Fruit fly (Drosophila melanogaster) whole organism, prepupa: ENCODE measurements around the gene CG6873.

ENCODE experiments used
- Blimp-1 ChIP-seq: fragments of 200-800 bp; sonication (Bioruptor generic); optimal IDR thresholded peaks from 3 replicates; lab custom pipeline; 2017; ENCODE audit warnings: missing biosample characterization, missing genetic modification characterization, mild to moderate bottlenecking, moderate library complexity, missing genetic modification reagents
- CG10631 ChIP-seq: fragments of 200-800 bp; sonication (Bioruptor generic); optimal IDR thresholded peaks from 2 replicates; lab custom pipeline; 2016; ENCODE audit warnings: missing biosample characterization, missing genetic modification characterization
- CG10669 ChIP-seq: fragments of 200-800 bp; sonication (Bioruptor generic); optimal IDR thresholded peaks from 3 replicates; lab custom pipeline; 2018; ENCODE audit warnings: missing biosample characterization, mild to moderate bottlenecking, missing genetic modification characterization, moderate library complexity
- CG11294 ChIP-seq: fragments of 200-800 bp; sonication (Bioruptor generic); IDR thresholded peaks from 2 replicates; pipeline ENCODE4 v1.3.6; 2022; ENCODE audit warnings: missing biosample characterization, missing genetic modification characterization
- CG15336 ChIP-seq: fragments of 200-800 bp; sonication (Bioruptor generic); IDR thresholded peaks from 2 replicates; pipeline ENCODE4 v1.3.6; 2022; ENCODE audit warnings: missing biosample characterization, missing genetic modification characterization
- CG1621 ChIP-seq: fragments of 200-800 bp; sonication (Bioruptor generic); optimal IDR thresholded peaks from 3 replicates; lab custom pipeline; 2018; ENCODE audit warnings: missing biosample characterization, mild to moderate bottlenecking, missing genetic modification characterization
- CG16779 ChIP-seq: fragments of 200-800 bp; sonication (Bioruptor generic); optimal IDR thresholded peaks from 3 replicates; lab custom pipeline; 2017; ENCODE audit warnings: missing biosample characterization, mild to moderate bottlenecking, missing genetic modification characterization
- CG32006 ChIP-seq: fragments of 200-800 bp; sonication (Bioruptor generic); optimal IDR thresholded peaks from 3 replicates; lab custom pipeline; 2017; ENCODE audit warnings: missing biosample characterization, mild to moderate bottlenecking, missing genetic modification characterization
- CG4318 ChIP-seq: fragments of 200-800 bp; sonication (Bioruptor generic); optimal IDR thresholded peaks from 3 replicates; lab custom pipeline; 2017; ENCODE audit warnings: missing biosample characterization, mild to moderate bottlenecking, missing genetic modification characterization
- CG6163 ChIP-seq: fragments of 200-800 bp; sonication (Bioruptor generic); IDR thresholded peaks from 3 replicates; pipeline ENCODE4 v1.3.6; 2022; ENCODE audit warnings: missing biosample characterization, missing genetic modification characterization
- CG6276 ChIP-seq: fragments of 200-800 bp; sonication (Bioruptor generic); optimal IDR thresholded peaks from 2 replicates; lab custom pipeline; 2017; ENCODE audit warnings: missing biosample characterization, mild to moderate bottlenecking, missing genetic modification characterization
- CG6792 ChIP-seq: fragments of 200-800 bp; sonication (Bioruptor generic); optimal IDR thresholded peaks from 3 replicates; lab custom pipeline; 2016; ENCODE audit warnings: missing biosample characterization, missing genetic modification characterization
- CG6808 ChIP-seq: fragments of 200-800 bp; sonication (Bioruptor generic); optimal IDR thresholded peaks from 3 replicates; lab custom pipeline; 2017; ENCODE audit warnings: missing biosample characterization, missing genetic modification characterization, mild to moderate bottlenecking, moderate library complexity, missing genetic modification reagents
- CG7368 ChIP-seq: fragments of 200-800 bp; sonication (Bioruptor generic); optimal IDR thresholded peaks from 3 replicates; lab custom pipeline; 2016; ENCODE audit warnings: missing biosample characterization, missing genetic modification characterization
- CG8632 ChIP-seq: fragments of 200-800 bp; sonication (Bioruptor generic); optimal IDR thresholded peaks from 3 replicates; lab custom pipeline; 2016; ENCODE audit warnings: missing biosample characterization, missing genetic modification characterization
- CG9139 ChIP-seq: fragments of 200-800 bp; sonication (Bioruptor generic); optimal IDR thresholded peaks from 3 replicates; lab custom pipeline; 2017; ENCODE audit warnings: missing biosample characterization, mild to moderate bottlenecking, missing genetic modification characterization
- Eip78C ChIP-seq: fragments of 200-800 bp; sonication (Bioruptor generic); peaks from one replicate; lab custom pipeline; 2016; ENCODE audit warnings: missing biosample characterization, missing genetic modification characterization
- Eip93F ChIP-seq: fragments of 200-800 bp; sonication (Bioruptor generic); optimal IDR thresholded peaks from 2 replicates; lab custom pipeline; 2016; ENCODE audit warnings: missing biosample characterization, mild to moderate bottlenecking, missing genetic modification characterization
- Gug ChIP-seq: fragments of 200-800 bp; sonication (Bioruptor generic); IDR thresholded peaks from 2 replicates; pipeline ENCODE4 v1.3.6; 2022; ENCODE audit warnings: missing biosample characterization, missing genetic modification characterization
- Hr38 ChIP-seq: sonication (Bioruptor generic); optimal IDR thresholded peaks from 2 replicates; lab custom pipeline; 2016; ENCODE audit warnings: missing biosample characterization, missing genetic modification characterization
- Met ChIP-seq: fragments of 200-800 bp; sonication (Bioruptor generic); optimal IDR thresholded peaks from 3 replicates; lab custom pipeline; 2016; ENCODE audit warnings: missing biosample characterization, missing genetic modification characterization
- Sox15 ChIP-seq: fragments of 200-800 bp; sonication (Bioruptor generic); optimal IDR thresholded peaks from 3 replicates; lab custom pipeline; 2016; ENCODE audit warnings: missing biosample characterization, missing genetic modification characterization
- acj6 ChIP-seq: fragments of 200-800 bp; sonication (Bioruptor generic); optimal IDR thresholded peaks from 3 replicates; lab custom pipeline; 2016; ENCODE audit warnings: missing biosample characterization, missing genetic modification characterization
- dac ChIP-seq: fragments of 200-800 bp; sonication (Bioruptor generic); optimal IDR thresholded peaks from 2 replicates; lab custom pipeline; 2017; ENCODE audit warnings: missing biosample characterization, mild to moderate bottlenecking, missing genetic modification characterization
- esn ChIP-seq: fragments of 200-800 bp; sonication (Bioruptor generic); optimal IDR thresholded peaks from 2 replicates; lab custom pipeline; 2016; ENCODE audit warnings: missing biosample characterization, mild to moderate bottlenecking, missing genetic modification characterization, moderate library complexity
- fd59A ChIP-seq: fragments of 200-800 bp; sonication (Bioruptor generic); optimal IDR thresholded peaks from 2 replicates; lab custom pipeline; 2017; ENCODE audit warnings: missing biosample characterization, mild to moderate bottlenecking, missing genetic modification characterization, missing genetic modification reagents
- net ChIP-seq: fragments of 200-800 bp; sonication (Bioruptor generic); optimal IDR thresholded peaks from 3 replicates; lab custom pipeline; 2016; ENCODE audit warnings: missing biosample characterization, missing genetic modification characterization
- pdm3 ChIP-seq: fragments of 200-800 bp; sonication (Bioruptor generic); optimal IDR thresholded peaks from 3 replicates; lab custom pipeline; 2016; ENCODE audit warnings: missing biosample characterization, missing genetic modification characterization
- salr ChIP-seq, 2 experiments: fragments of 200-800 bp; sonication (Bioruptor generic); optimal IDR thresholded peaks; 3 replicates each; lab custom pipeline; 2016 to 2018; ENCODE audit warnings: missing biosample characterization in 2 of 2, missing genetic modification characterization in 2 of 2, mild to moderate bottlenecking in 1 of 2
- spab ChIP-seq: fragments of 200-800 bp; sonication (Bioruptor generic); optimal IDR thresholded peaks from 2 replicates; lab custom pipeline; 2017; ENCODE audit warnings: missing biosample characterization, mild to moderate bottlenecking, missing genetic modification characterization, missing genetic modification reagents
- ss ChIP-seq, 2 experiments: fragments of 200-800 bp; sonication (Bioruptor generic); optimal IDR thresholded peaks; 2 replicates in 1 of 2; 3 replicates in 1 of 2; lab custom pipeline; 2017 to 2018; ENCODE audit warnings: mild to moderate bottlenecking in 2 of 2, missing biosample characterization in 2 of 2, missing genetic modification characterization in 2 of 2, moderate library complexity in 1 of 2
- svp ChIP-seq: fragments of 200-800 bp; sonication (Bioruptor generic); peaks from one replicate; lab custom pipeline; 2016; ENCODE audit warnings: missing biosample characterization, missing genetic modification characterization
- topi ChIP-seq: fragments of 200-800 bp; sonication (Bioruptor generic); optimal IDR thresholded peaks from 3 replicates; lab custom pipeline; 2016; ENCODE audit warnings: missing biosample characterization, missing genetic modification characterization
- vri ChIP-seq: fragments of 200-800 bp; sonication (Bioruptor generic); optimal IDR thresholded peaks from 3 replicates; lab custom pipeline; 2016; ENCODE audit warnings: missing biosample characterization, mild to moderate bottlenecking, missing genetic modification characterization

The CG6873 gene

dm6 chrX:18725572-18725971 is 14.1 kb downstream of the CG6873 start, which contains the start of gene CG42302:
Gene CG42302 (minus strand): TSS chrX:18725672.
- TF ChIP-seq CG8632 (GFP tag; lab: Kevin White, UChicago), result no peak
- TF ChIP-seq CG6808 (GFP tag; lab: Kevin White, UChicago), result no peak
- TF ChIP-seq CG9139, result no peak
- no peak for TF ChIP-seq net (GFP tag; lab: Kevin White, UChicago)
- no peak for TF ChIP-seq topi (GFP tag; lab: Kevin White, UChicago)
- TF ChIP-seq CG10669 (GFP tag; lab: Kevin White, UChicago), result no peak
- TF ChIP-seq Blimp-1 (GFP tag; lab: Kevin White, UChicago), result no peak
- no peak for TF ChIP-seq CG6276 (GFP tag; lab: Kevin White, UChicago)
- TF ChIP-seq CG15336 (GFP tag; lab: Robert Waterston, UW), result no peak
- TF ChIP-seq CG6792 (GFP tag; lab: Kevin White, UChicago), result no peak

- TF ChIP-seq Met (GFP tag; lab: Kevin White, UChicago) (no peak), salr (GFP tag; optimal IDR thresholded peaks at IDR 0.05; lab: Kevin White, UChicago) (no peak), CG7368 (GFP tag; lab: Kevin White, UChicago) (no peak), vri (GFP tag; lab: Kevin White, UChicago) (no peak), svp (GFP tag; lab: Kevin White, UChicago) (no peak), CG16779 (tag; lab: Kevin White, UChicago) (no peak), CG10669 (GFP tag; lab: Kevin White, UChicago) (no peak), acj6 (GFP tag; lab: Kevin White, UChicago) (no peak), fd59A (GFP tag; lab: Kevin White, UChicago) (no peak), Eip93F (GFP tag; lab: Kevin White, UChicago) (no peak), Sox15 (GFP tag; lab: Kevin White, UChicago) (no peak), CG32006 (GFP tag; lab: Kevin White, UChicago) (no peak), CG4318 (GFP tag; lab: Kevin White, UChicago) (no peak), Gug (no peak), CG6276 (GFP tag; lab: Kevin White, UChicago) (no peak)
These were observed 30.1 kb downstream of the CG6873 start, which contains the start of gene Cyp308a1 for dm6 chrX:18709565-18709964. Gene Cyp308a1 (plus strand): TSS chrX:18709865.

dm6 chrX:18703875-18704274 is 35.8 kb downstream of the CG6873 start:
- TF ChIP-seq CG10631 (GFP tag; lab: Kevin White, UChicago) (no peak), spab (no peak), topi (GFP tag; lab: Kevin White, UChicago) (no peak), Hr38 (no peak), svp (GFP tag; lab: Kevin White, UChicago) (peak; percentile 53), CG6276 (GFP tag; lab: Kevin White, UChicago) (no peak), pdm3 (no peak), CG10669 (GFP tag; lab: Kevin White, UChicago) (no peak), CG6163 (GFP tag; lab: Robert Waterston, UW) (0 out of 3 replicates have a peak, but pooled peaks have one; percentile 8), vri (GFP tag; lab: Kevin White, UChicago) (no peak), CG11294 (GFP tag; lab: Robert Waterston, UW) (no peak), CG6808 (GFP tag; lab: Kevin White, UChicago) (no peak), esn (GFP tag; lab: Kevin White, UChicago) (no peak)

- TF ChIP-seq Eip78C (GFP tag; lab: Kevin White, UChicago) (peak; percentile 32), CG6276 (GFP tag; lab: Kevin White, UChicago) (no peak), Blimp-1 (GFP tag; lab: Kevin White, UChicago) (no peak)
These were observed 37.5 kb downstream of the CG6873 start for dm6 chrX:18702245-18702644.

- TF ChIP-seq CG1621 (peak; percentile 23), ss (GFP tag; optimal IDR thresholded peaks at IDR 0.05; lab: Kevin White, UChicago) (peak in 1 of 2 experiments; percentile 71), dac (GFP tag; lab: Kevin White, UChicago) (no peak), CG7368 (GFP tag; lab: Kevin White, UChicago) (no peak), spab (no peak), CG6808 (GFP tag; lab: Kevin White, UChicago) (peak; percentile 45)
These were observed 37.9 kb downstream of the CG6873 start for dm6 chrX:18701752-18702151.
